Worm (Caenorhabditis elegans) whole organism, L4 larva: ENCODE results near the gene dmsr-11.

Experiments used
- F10B5.3 ChIP-seq: sonication (generic microtip); optimal IDR thresholded peaks from 2 replicates; lab custom pipeline; 2016; ENCODE audit warnings: mild to moderate bottlenecking, missing genetic modification characterization, missing compliant biosample characterization
- F26F4.8 ChIP-seq: fragments of 200-800 bp; sonication (Bioruptor generic); conservative IDR thresholded peaks from 2 replicates; pipeline ENCODE4 v1.3.6; 2022; ENCODE audit warnings: missing genetic modification characterization, missing compliant biosample characterization
- F37D6.2 ChIP-seq: sonication (generic microtip); optimal IDR thresholded peaks from 2 replicates; lab custom pipeline; 2016; ENCODE audit warnings: mild to moderate bottlenecking, missing genetic modification characterization, missing compliant biosample characterization
- F44E2.7 ChIP-seq: fragments of 200-800 bp; sonication (Bioruptor generic); IDR thresholded peaks from 2 replicates; pipeline ENCODE4 v2.1.2; 2022; ENCODE audit warnings: missing genetic modification characterization, missing compliant biosample characterization
- ZK337.2 ChIP-seq: fragments of 200-800 bp; sonication (Bioruptor generic); IDR thresholded peaks from 2 replicates; pipeline ENCODE4 v1.3.6; 2022; ENCODE audit warnings: missing genetic modification reagents, missing genetic modification characterization, missing compliant biosample characterization
- aha-1 ChIP-seq: fragments of 150-350 bp; peaks from one replicate; lab custom pipeline; 2014; ENCODE audit warnings: missing biosample characterization, missing genetic modification characterization
- ama-1 ChIP-seq: fragments of 150-350 bp; optimal IDR thresholded peaks from 2 replicates; lab custom pipeline; 2014; ENCODE audit warnings: inconsistent platforms, mixed read lengths
- ceh-20 ChIP-seq: fragments of 200-800 bp; sonication (Bioruptor generic); IDR thresholded peaks from 2 replicates; pipeline ENCODE4 v1.3.6; 2022; ENCODE audit warnings: missing genetic modification reagents, missing genetic modification characterization, missing compliant biosample characterization
- ceh-32 ChIP-seq: sonication (generic microtip); optimal IDR thresholded peaks from 2 replicates; lab custom pipeline; 2016; ENCODE audit warnings: mild to moderate bottlenecking, missing genetic modification characterization, missing compliant biosample characterization; ENCODE audit not compliant: poor library complexity
- ceh-44 ChIP-seq: fragments of 200-800 bp; sonication (Bioruptor generic); IDR thresholded peaks from 2 replicates; pipeline ENCODE4 v1.3.6; 2022; ENCODE audit warnings: missing genetic modification reagents, missing genetic modification characterization, missing compliant biosample characterization
- ces-1 ChIP-seq: fragments of 150-350 bp; sonication (generic microtip); optimal IDR thresholded peaks from 4 replicates; lab custom pipeline; 2014; ENCODE audit warnings: missing biosample characterization, missing genetic modification reagents, missing genetic modification characterization
- cey-2 ChIP-seq: sonication (generic microtip); optimal IDR thresholded peaks from 3 replicates; lab custom pipeline; 2017; ENCODE audit warnings: missing genetic modification characterization, mild to moderate bottlenecking, missing compliant biosample characterization, antibody characterized with exemption, borderline replicate concordance; ENCODE audit not compliant: insufficient read depth
- daf-16 ChIP-seq, 3 experiments: sonication (generic microtip); optimal IDR thresholded peaks; 2 replicates each; lab custom pipeline; 2016 to 2017; ENCODE audit warnings: missing genetic modification characterization in 3 of 3, missing genetic modification reagents in 3 of 3, mild to moderate bottlenecking in 2 of 3, missing compliant biosample characterization in 2 of 3, missing biosample characterization in 1 of 3, moderate library complexity in 1 of 3
- daf-8 ChIP-seq: fragments of 200-800 bp; sonication (Bioruptor generic); IDR thresholded peaks from 2 replicates; pipeline ENCODE4 v1.3.6; 2022; ENCODE audit warnings: missing genetic modification characterization, missing compliant biosample characterization
- dve-1 ChIP-seq: sonication (generic microtip); optimal IDR thresholded peaks from 2 replicates; lab custom pipeline; 2017; ENCODE audit warnings: antibody characterized with exemption, mild to moderate bottlenecking, missing genetic modification characterization, missing compliant biosample characterization; ENCODE audit not compliant: insufficient read depth
- egl-43 ChIP-seq: fragments of 200-800 bp; sonication (Bioruptor generic); IDR thresholded peaks from 2 replicates; pipeline ENCODE4 v1.3.6; 2022; ENCODE audit warnings: missing genetic modification reagents, missing genetic modification characterization, missing compliant biosample characterization
- fos-1 ChIP-seq: fragments of 150-350 bp; optimal IDR thresholded peaks from 2 replicates; lab custom pipeline; 2014; ENCODE audit warnings: missing biosample characterization, missing genetic modification characterization
- hlh-11 ChIP-seq: fragments of 200-800 bp; sonication (Bioruptor generic); optimal IDR thresholded peaks from 2 replicates; lab custom pipeline; 2018; ENCODE audit warnings: mild to moderate bottlenecking, missing genetic modification characterization, missing compliant biosample characterization
- hmg-1.1 ChIP-seq: fragments of 200-800 bp; sonication (Bioruptor generic); IDR thresholded peaks from 2 replicates; pipeline ENCODE4 v1.3.6; 2022; ENCODE audit warnings: missing genetic modification reagents, missing genetic modification characterization, missing compliant biosample characterization
- lin-13 ChIP-seq: fragments of 150-350 bp; optimal IDR thresholded peaks from 2 replicates; lab custom pipeline; 2014; ENCODE audit warnings: missing biosample characterization, missing genetic modification reagents, missing genetic modification characterization
- lin-29 ChIP-seq: fragments of 200-800 bp; sonication (Bioruptor generic); IDR thresholded peaks from 2 replicates; pipeline ENCODE4 v1.3.6; 2022; ENCODE audit warnings: missing genetic modification reagents, missing genetic modification characterization, missing compliant biosample characterization
- mdl-1 ChIP-seq, 2 experiments: fragments of 150-350 bp in 1 of 2; sonication (generic microtip) in 1 of 2; optimal IDR thresholded peaks; 2 replicates each; lab custom pipeline; 2014 to 2017; ENCODE audit warnings: missing biosample characterization in 2 of 2, missing genetic modification characterization in 2 of 2
- mdt-29 ChIP-seq: fragments of 200-800 bp; sonication (Bioruptor generic); IDR thresholded peaks from 2 replicates; pipeline ENCODE4 v1.3.6; 2022; ENCODE audit warnings: missing genetic modification reagents, missing genetic modification characterization, missing compliant biosample characterization
- mep-1 ChIP-seq: fragments of 150-350 bp; sonication (generic microtip); optimal IDR thresholded peaks from 3 replicates; lab custom pipeline; 2014; ENCODE audit warnings: missing biosample characterization, missing genetic modification characterization
- mxl-3 ChIP-seq: fragments of 200-800 bp; sonication (Bioruptor generic); optimal IDR thresholded peaks from 2 replicates; lab custom pipeline; 2018; ENCODE audit warnings: mild to moderate bottlenecking, missing genetic modification characterization, missing compliant biosample characterization
- nhr-10 ChIP-seq: fragments of 150-350 bp; optimal IDR thresholded peaks from 2 replicates; lab custom pipeline; 2014; ENCODE audit warnings: missing biosample characterization, missing genetic modification characterization
- nhr-11 ChIP-seq: fragments of 150-350 bp; optimal IDR thresholded peaks from 2 replicates; lab custom pipeline; 2014; ENCODE audit warnings: missing biosample characterization, missing genetic modification characterization
- nhr-237 ChIP-seq: sonication (generic microtip); optimal IDR thresholded peaks from 2 replicates; lab custom pipeline; 2017; ENCODE audit warnings: missing biosample characterization, missing genetic modification characterization
- nhr-25 ChIP-seq: sonication (generic microtip); optimal IDR thresholded peaks from 2 replicates; lab custom pipeline; 2017; ENCODE audit warnings: missing genetic modification characterization, mild to moderate bottlenecking, missing compliant biosample characterization, antibody characterized with exemption, moderate library complexity, borderline replicate concordance; ENCODE audit not compliant: insufficient read depth
- nhr-28 ChIP-seq: fragments of 150-350 bp; optimal IDR thresholded peaks from 2 replicates; lab custom pipeline; 2014; ENCODE audit warnings: missing biosample characterization, missing genetic modification characterization
- nhr-42 ChIP-seq: fragments of 200-800 bp; sonication (Bioruptor generic); IDR thresholded peaks from 2 replicates; pipeline ENCODE4 v1.3.6; 2022; ENCODE audit warnings: missing genetic modification characterization, missing compliant biosample characterization
- nhr-48 ChIP-seq: sonication (generic microtip); optimal IDR thresholded peaks from 2 replicates; lab custom pipeline; 2016; ENCODE audit warnings: mild to moderate bottlenecking, missing genetic modification characterization, missing compliant biosample characterization
- pha-4 ChIP-seq, 2 experiments: fragments of 150-350 bp in 1 of 2; fragments of 200-800 bp in 1 of 2; sonication (Bioruptor generic) in 1 of 2; IDR thresholded peaks in 1 of 2; optimal IDR thresholded peaks in 1 of 2; 2 replicates each; pipeline versions ENCODE4 v1.3.6 to Lab custom; 2014 to 2022; ENCODE audit warnings: missing genetic modification characterization in 2 of 2, missing genetic modification reagents in 2 of 2, missing biosample characterization in 1 of 2, missing compliant biosample characterization in 1 of 2
- rbr-2 ChIP-seq: sonication (generic microtip); optimal IDR thresholded peaks from 2 replicates; lab custom pipeline; 2016; ENCODE audit warnings: missing genotype, missing genetic modification characterization, missing compliant biosample characterization
- set-16 ChIP-seq: fragments of 200-800 bp; sonication (Bioruptor generic); IDR thresholded peaks from 2 replicates; pipeline ENCODE4 v1.3.6; 2022; ENCODE audit warnings: missing genetic modification reagents, missing genetic modification characterization, missing compliant biosample characterization
- snpc-4 ChIP-seq: fragments of 150-350 bp; optimal IDR thresholded peaks from 2 replicates; lab custom pipeline; 2014; ENCODE audit warnings: missing biosample characterization, missing genetic modification characterization
- spr-1 ChIP-seq: sonication (generic microtip); optimal IDR thresholded peaks from 2 replicates; lab custom pipeline; 2016; ENCODE audit warnings: mild to moderate bottlenecking, missing genetic modification characterization, missing compliant biosample characterization
- spr-3 ChIP-seq: fragments of 200-800 bp; sonication (Bioruptor generic); optimal IDR thresholded peaks from 2 replicates; lab custom pipeline; 2018; ENCODE audit warnings: mild to moderate bottlenecking, missing genetic modification characterization, missing compliant biosample characterization
- vab-7 ChIP-seq: fragments of 200-800 bp; sonication (Bioruptor generic); IDR thresholded peaks from 2 replicates; pipeline ENCODE4 v1.3.6; 2022; ENCODE audit warnings: missing genetic modification reagents, missing genetic modification characterization, missing compliant biosample characterization
- zfp-3 ChIP-seq: fragments of 200-800 bp; sonication (Bioruptor generic); conservative IDR thresholded peaks from 2 replicates; pipeline ENCODE4 v1.3.6; 2022; ENCODE audit warnings: missing genetic modification reagents, missing genetic modification characterization, missing compliant biosample characterization

Gene dmsr-11

ce11 chrV:6773735-6774134, 30.2 kb downstream of the dmsr-11 start, which contains the start of gene ZC404.16:
TSS of gene ZC404.16 (minus strand) at chrV:6773835.
- TF ChIP-seq dve-1 (tag; lab: Kevin White, UChicago) (no peak), mdt-29 (GFP tag; lab: Robert Waterston, UW) (no peak), spr-3 (GFP tag; lab: Kevin White, UChicago) (no peak), daf-16 (GFP tag; optimal IDR thresholded peaks at IDR 0.05; lab: Kevin White, UChicago) (no peak), daf-16 (tag; optimal IDR thresholded peaks at IDR 0.05; lab: Kevin White, UChicago) (no peak), mdl-1 (tag; optimal IDR thresholded peaks at IDR 0.05; lab: Kevin White, UChicago) (no peak), rbr-2 (tag; lab: Kevin White, UChicago) (no peak), nhr-10 (tag; lab: Kevin White, UChicago) (no peak), ZK337.2 (GFP tag; lab: Robert Waterston, UW) (no peak), cey-2 (no peak), zfp-3 (GFP tag; lab: Robert Waterston, UW) (no peak), F44E2.7 (GFP tag; lab: Robert Waterston, UW) (no peak), hmg-1.1 (GFP tag; lab: Robert Waterston, UW) (no peak), F37D6.2 (tag; lab: Kevin White, UChicago) (no peak), daf-8 (no peak), nhr-28 (tag; lab: Kevin White, UChicago) (no peak), lin-29 (GFP tag; lab: Robert Waterston, UW) (no peak), snpc-4 (no peak)

- TF ChIP-seq set-16 (GFP tag; lab: Robert Waterston, UW) (no peak), mep-1 (tag; lab: Kevin White, UChicago) (no peak), ceh-32 (tag; lab: Kevin White, UChicago) (no peak), ama-1 (lab: Kevin White, UChicago) (no peak)
Measured at ce11 chrV:6771645-6772044, 32.2 kb downstream of the dmsr-11 start, which contains the start of gene srh-30. TSS of gene srh-30 (minus strand) at chrV:6771745.

- TF ChIP-seq nhr-237 (tag; lab: Kevin White, UChicago) (no peak), fos-1 (tag; lab: Kevin White, UChicago) (no peak), vab-7 (GFP tag; lab: Robert Waterston, UW) (no peak), nhr-28 (tag; lab: Kevin White, UChicago) (no peak), nhr-42 (GFP tag; lab: Robert Waterston, UW) (no peak), ceh-44 (GFP tag; lab: Robert Waterston, UW) (no peak), pha-4 (GFP tag; IDR thresholded peaks at IDR 0.05; lab: Robert Waterston, UW) (no peak), pha-4 (tag; optimal IDR thresholded peaks at IDR 0.05; lab: Kevin White, UChicago) (no peak), egl-43 (GFP tag; lab: Robert Waterston, UW) (no peak), nhr-48 (tag; lab: Kevin White, UChicago) (no peak), F10B5.3 (tag; lab: Kevin White, UChicago) (no peak), daf-8 (no peak), nhr-25 (tag; lab: Kevin White, UChicago) (no peak), ces-1 (no peak)
Measured at ce11 chrV:6769440-6769839, 34.5 kb downstream of the dmsr-11 start.

- peak; percentile 42 for TF ChIP-seq mxl-3 (GFP tag; lab: Kevin White, UChicago)
- peak; percentile 53 for TF ChIP-seq nhr-11
- TF ChIP-seq ceh-20: no peak
- TF ChIP-seq aha-1 (tag; lab: Kevin White, UChicago): peak; percentile 40
- TF ChIP-seq hlh-11 (tag; lab: Kevin White, UChicago): peak; percentile 42
- no peak for TF ChIP-seq spr-1 (tag; lab: Kevin White, UChicago)
- TF ChIP-seq lin-13: no peak
- no peak for TF ChIP-seq F26F4.8 (GFP tag; lab: Robert Waterston, UW)
- no peak for TF ChIP-seq pha-4 (GFP tag; IDR thresholded peaks at IDR 0.05; lab: Robert Waterston, UW)
- no peak for TF ChIP-seq pha-4 (tag; optimal IDR thresholded peaks at IDR 0.05; lab: Kevin White, UChicago)
- TF ChIP-seq daf-16 (GFP tag; optimal IDR thresholded peaks at IDR 0.05; lab: Kevin White, UChicago): peak in 1 of 2 experiments; percentile 81
- no peak for TF ChIP-seq daf-16 (tag; optimal IDR thresholded peaks at IDR 0.05; lab: Kevin White, UChicago)
- TF ChIP-seq, all 104 proteins: peak for 5
Measured at ce11 chrV:6768452-6768929, 35.4 kb downstream of the dmsr-11 start, which contains the start of the genes T25F10.1 and clik-1. TSS of gene T25F10.1 (plus strand) at chrV:6768502. TSS of gene clik-1 (minus strand) at chrV:6768732.
